Worm (Caenorhabditis elegans) whole organism, mixed stage, embryonic: ENCODE results near the gene pbo-1.

Experiments used
- lin-13 ChIP-seq: fragments of 150-350 bp; optimal IDR thresholded peaks from 2 replicates; lab custom pipeline; 2014; ENCODE audit warnings: missing biosample characterization, missing genetic modification characterization
- mls-2 ChIP-seq: sonication (generic microtip); optimal IDR thresholded peaks from 2 replicates; lab custom pipeline; 2016; ENCODE audit warnings: mild to moderate bottlenecking, missing genetic modification characterization, moderate library complexity, missing compliant biosample characterization
- nhr-12 ChIP-seq: fragments of 150-350 bp; optimal IDR thresholded peaks from 2 replicates; lab custom pipeline; 2014; ENCODE audit warnings: missing biosample characterization, missing genetic modification characterization
- sem-2 ChIP-seq: fragments of 200-800 bp; sonication (Bioruptor generic); optimal IDR thresholded peaks from 2 replicates; lab custom pipeline; 2018; ENCODE audit warnings: mild to moderate bottlenecking, missing genetic modification characterization, missing compliant biosample characterization
- snpc-4 ChIP-seq: fragments of 150-350 bp; optimal IDR thresholded peaks from 2 replicates; lab custom pipeline; 2014; ENCODE audit warnings: missing biosample characterization, missing genetic modification characterization
- unc-120 ChIP-seq: sonication (generic microtip); optimal IDR thresholded peaks from 2 replicates; lab custom pipeline; 2017; ENCODE audit warnings: missing genetic modification characterization, missing compliant biosample characterization; ENCODE audit not compliant: poor library complexity, severe bottlenecking
- unc-39 ChIP-seq: fragments of 150-350 bp; optimal IDR thresholded peaks from 2 replicates; lab custom pipeline; 2014; ENCODE audit warnings: missing biosample characterization, missing genetic modification characterization
- unc-62 ChIP-seq: fragments of 150-350 bp; optimal IDR thresholded peaks from 2 replicates; lab custom pipeline; 2014; ENCODE audit warnings: missing biosample characterization, missing genetic modification reagents, missing genetic modification characterization
- ztf-11 ChIP-seq: fragments of 150-350 bp; optimal IDR thresholded peaks from 2 replicates; lab custom pipeline; 2014; ENCODE audit warnings: missing biosample characterization, missing genetic modification characterization

DNA sequence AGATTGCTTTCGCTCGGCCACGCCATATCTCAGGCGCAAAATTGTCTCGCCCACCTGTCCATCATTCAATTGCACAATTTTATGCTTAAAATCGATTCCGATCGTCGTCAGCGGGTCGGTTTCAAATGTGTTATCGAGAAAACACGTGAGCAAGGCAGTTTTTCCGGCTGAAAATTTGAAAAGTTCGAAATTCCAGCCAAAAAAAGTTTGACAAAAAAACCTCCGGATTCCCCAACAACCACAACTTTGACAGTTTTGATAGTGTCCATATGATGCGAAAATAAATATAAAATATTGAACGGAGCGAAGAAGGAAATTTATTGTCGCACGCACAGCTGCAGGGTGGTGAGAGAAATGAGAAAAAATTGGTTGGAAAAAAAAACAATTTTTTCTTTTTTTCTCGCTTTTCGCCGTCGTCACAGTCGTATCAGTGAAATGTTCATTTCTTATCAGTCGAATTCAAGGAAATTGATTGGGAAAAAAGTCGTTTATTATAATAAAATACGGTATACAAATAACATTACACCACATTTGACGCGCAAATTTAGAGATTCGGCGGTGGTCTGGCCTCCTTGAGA is 47.4 kb upstream of the pbo-1 start, which contains the start of gene Y71H2AM.12:
- TF ChIP-seq mls-2 (tag; lab: Kevin White, UChicago) (no peak), lin-13 (tag; lab: Kevin White, UChicago) (no peak), sem-2 (GFP tag; lab: Kevin White, UChicago) (no peak), nhr-12 (tag; lab: Kevin White, UChicago) (no peak), unc-39 (no peak), ztf-11 (no peak), snpc-4 (tag; lab: Kevin White, UChicago) (no peak), unc-62 (GFP tag; lab: Kevin White, UChicago) (no peak), unc-120 (tag; lab: Kevin White, UChicago) (no peak)
